Fruit fly (Drosophila melanogaster): ENCODE data around the gene vir-1.

DNA sequence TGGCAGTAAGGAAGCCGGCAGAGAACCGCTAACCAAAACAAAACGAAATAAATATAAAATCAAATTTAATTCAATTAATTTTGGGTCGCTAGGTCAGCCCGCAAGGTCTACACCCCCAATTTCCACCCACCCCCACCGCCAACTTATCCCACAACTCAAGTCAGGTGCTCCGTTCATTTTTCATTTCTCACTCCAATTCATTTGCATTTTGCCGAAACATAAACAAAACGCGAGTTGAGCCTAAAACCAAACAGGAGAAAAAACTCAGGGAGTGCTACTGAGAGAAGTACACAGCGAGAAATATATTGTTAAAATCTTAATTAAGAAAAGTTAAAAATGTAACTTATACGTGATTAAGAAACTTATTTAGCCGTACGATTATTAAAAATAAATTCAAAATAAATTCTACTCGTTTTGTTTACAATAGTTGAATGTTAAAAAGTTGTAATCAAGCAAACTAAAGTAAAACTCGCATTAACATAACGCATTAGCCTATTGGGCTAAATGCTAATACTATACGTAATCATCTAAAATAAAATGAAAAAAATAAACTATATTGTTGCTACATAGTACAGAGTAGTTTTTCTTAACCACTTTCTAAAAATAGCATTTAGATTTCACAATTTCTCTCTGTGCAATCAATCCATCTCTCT, 7.6 kb downstream of the vir-1 start:
- TF ChIP-seq Dll (optimal IDR thresholded peaks at IDR 0.05) (no peak), pan (optimal IDR thresholded peaks at IDR 0.05) (no peak), usp (GFP tag; optimal IDR thresholded peaks at IDR 0.05) (no peak), psq (optimal IDR thresholded peaks at IDR 0.05) (no peak)

Measured in whole organism.